Worm (Caenorhabditis elegans): ENCODE data around the gene asp-4.

DNA sequence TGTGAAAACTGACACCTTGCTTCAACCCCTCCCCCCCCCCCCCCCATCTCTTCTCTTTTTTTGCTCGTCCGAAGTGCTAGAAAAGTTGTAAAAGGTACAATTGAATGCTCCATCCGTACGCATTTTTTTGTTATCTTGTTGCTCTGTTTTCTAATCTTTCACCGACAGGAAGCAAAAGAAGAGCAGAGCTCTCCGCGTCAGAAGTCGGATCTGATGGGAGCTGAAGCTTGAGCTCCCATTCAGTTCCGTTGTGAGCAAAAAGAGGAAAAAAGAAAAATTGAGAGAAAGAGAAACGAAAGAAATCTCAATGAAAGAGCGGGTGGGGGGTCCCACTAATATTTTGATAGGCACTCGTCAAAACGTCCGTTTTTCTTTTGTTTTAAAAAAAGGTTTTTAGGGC is 14.4 kb downstream of the asp-4 start:
- no peak for TF ChIP-seq unc-55 (GFP tag; optimal IDR thresholded peaks at IDR 0.05)
- TF ChIP-seq nhr-77 (tag; optimal IDR thresholded peaks at IDR 0.05): no peak
- TF ChIP-seq nhr-6 (tag; optimal IDR thresholded peaks at IDR 0.05): no peak
- no peak for TF ChIP-seq zag-1 (tag; optimal IDR thresholded peaks at IDR 0.05)
- TF ChIP-seq elt-1 (tag; optimal IDR thresholded peaks at IDR 0.05): no peak
- TF ChIP-seq aly-2 (tag; optimal IDR thresholded peaks at IDR 0.05): no peak
- TF ChIP-seq mdl-1 (tag; optimal IDR thresholded peaks at IDR 0.05): no peak
- TF ChIP-seq ceh-82 (tag; optimal IDR thresholded peaks at IDR 0.05): no peak
- TF ChIP-seq lin-39 (tag; optimal IDR thresholded peaks at IDR 0.05): no peak
- TF ChIP-seq sma-9 (GFP tag; optimal IDR thresholded peaks at IDR 0.05): no peak
- no peak for TF ChIP-seq sma-9 (tag; optimal IDR thresholded peaks at IDR 0.05)
- TF ChIP-seq nhr-21 (tag; optimal IDR thresholded peaks at IDR 0.05): no peak
